Worm (Caenorhabditis elegans) whole organism, L4 larva: ENCODE measurements around the gene F44G4.3.

Source experiments
- R02D3.7 ChIP-seq: fragments of 150-350 bp; sonication (generic microtip); optimal IDR thresholded peaks from 3 replicates; lab custom pipeline; 2014; ENCODE audit warnings: missing biosample characterization, missing genetic modification characterization
- ces-1 ChIP-seq: fragments of 150-350 bp; sonication (generic microtip); optimal IDR thresholded peaks from 4 replicates; lab custom pipeline; 2014; ENCODE audit warnings: missing biosample characterization, missing genetic modification reagents, missing genetic modification characterization
- lir-3 ChIP-seq: sonication (generic microtip); optimal IDR thresholded peaks from 2 replicates; lab custom pipeline; 2016; ENCODE audit warnings: mild to moderate bottlenecking, missing genetic modification characterization, missing compliant biosample characterization
- nhr-10 ChIP-seq: fragments of 150-350 bp; optimal IDR thresholded peaks from 2 replicates; lab custom pipeline; 2014; ENCODE audit warnings: missing biosample characterization, missing genetic modification characterization
- nhr-6 ChIP-seq: fragments of 150-350 bp; optimal IDR thresholded peaks from 2 replicates; lab custom pipeline; 2014; ENCODE audit warnings: missing biosample characterization, missing genetic modification characterization
- unc-39 ChIP-seq: sonication (generic microtip); optimal IDR thresholded peaks from 2 replicates; lab custom pipeline; 2017; ENCODE audit warnings: missing biosample characterization, missing genetic modification characterization
- ztf-11 ChIP-seq: fragments of 150-350 bp; optimal IDR thresholded peaks from 2 replicates; lab custom pipeline; 2014; ENCODE audit warnings: missing biosample characterization, missing genetic modification characterization

DNA sequence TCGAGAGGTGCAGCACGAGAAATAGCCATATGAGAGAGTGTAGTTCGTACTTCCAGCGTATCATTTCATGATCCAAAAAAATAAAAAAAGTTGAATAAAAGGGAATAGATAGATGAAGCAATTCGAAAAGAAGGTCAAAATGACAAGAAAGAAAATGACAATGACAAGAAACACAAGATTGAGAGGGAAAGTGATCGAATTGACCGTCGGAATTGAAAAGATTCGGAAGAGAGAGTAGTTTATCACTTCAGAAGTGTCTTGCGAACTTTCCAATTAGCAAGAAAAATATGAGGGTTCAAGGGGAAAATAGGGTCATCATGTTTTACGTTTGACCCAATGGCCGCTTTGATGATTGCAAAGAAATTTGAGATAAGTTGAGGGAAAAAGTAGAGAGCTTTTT, 22.2 kb upstream of the F44G4.3 start, which contains the start of gene dep-1:
- TF ChIP-seq ztf-11 (no peak), ces-1 (GFP tag; lab: Kevin White, UChicago) (no peak), R02D3.7 (no peak), unc-39 (tag; lab: Kevin White, UChicago) (no peak), nhr-10 (no peak), lir-3 (tag; lab: Kevin White, UChicago) (no peak), nhr-6 (no peak)
